Worm (Caenorhabditis elegans) whole organism, L4 larva: ENCODE results near the gene slc-17.4.
A peak's percentile ranks its signal among the peaks of the same experiment; 100 is the strongest.

Source experiments
- T26A8.4 ChIP-seq: fragments of 200-800 bp; sonication (Bioruptor generic); IDR thresholded peaks from 2 replicates; pipeline ENCODE4 v1.3.6; 2022; ENCODE audit warnings: missing genetic modification characterization, missing compliant biosample characterization
- Y48G9A.11 ChIP-seq: fragments of 200-800 bp; sonication (Bioruptor generic); IDR thresholded peaks from 2 replicates; pipeline ENCODE4 v1.3.6; 2022; ENCODE audit warnings: missing genetic modification reagents, missing genetic modification characterization, missing compliant biosample characterization
- Y5F2A.4 ChIP-seq: fragments of 200-800 bp; sonication (Bioruptor generic); optimal IDR thresholded peaks from 2 replicates; lab custom pipeline; 2018; ENCODE audit warnings: mild to moderate bottlenecking, missing genetic modification characterization, missing compliant biosample characterization
- ZK546.5 ChIP-seq, 2 experiments: sonication (generic microtip); optimal IDR thresholded peaks; 2 replicates each; lab custom pipeline; 2017; ENCODE audit warnings: missing biosample characterization in 2 of 2, missing genetic modification characterization in 2 of 2
- aly-2 ChIP-seq: sonication (generic microtip); optimal IDR thresholded peaks from 2 replicates; lab custom pipeline; 2018; ENCODE audit warnings: missing biosample characterization, missing genetic modification characterization
- ceh-28 ChIP-seq: fragments of 150-350 bp; optimal IDR thresholded peaks from 2 replicates; lab custom pipeline; 2014; ENCODE audit warnings: missing biosample characterization, missing genetic modification reagents, missing genetic modification characterization
- ceh-32 ChIP-seq: sonication (generic microtip); optimal IDR thresholded peaks from 2 replicates; lab custom pipeline; 2016; ENCODE audit warnings: mild to moderate bottlenecking, missing genetic modification characterization, missing compliant biosample characterization; ENCODE audit not compliant: poor library complexity
- cey-2 ChIP-seq: sonication (generic microtip); optimal IDR thresholded peaks from 3 replicates; lab custom pipeline; 2017; ENCODE audit warnings: missing genetic modification characterization, mild to moderate bottlenecking, missing compliant biosample characterization, antibody characterized with exemption, borderline replicate concordance; ENCODE audit not compliant: insufficient read depth
- daf-12 ChIP-seq: fragments of 150-350 bp; optimal IDR thresholded peaks from 2 replicates; lab custom pipeline; 2014; ENCODE audit warnings: missing biosample characterization, missing genetic modification reagents, missing genetic modification characterization
- daf-19 ChIP-seq: fragments of 200-800 bp; sonication (Bioruptor generic); conservative IDR thresholded peaks from 2 replicates; pipeline ENCODE4 v1.3.6; 2022; ENCODE audit warnings: missing genetic modification characterization, missing compliant biosample characterization
- dpl-1 ChIP-seq: fragments of 150-350 bp; optimal IDR thresholded peaks from 2 replicates; lab custom pipeline; 2014; ENCODE audit warnings: missing biosample characterization, missing genetic modification reagents, missing genetic modification characterization
- duxl-1 ChIP-seq: sonication (generic microtip); optimal IDR thresholded peaks from 2 replicates; lab custom pipeline; 2016; ENCODE audit warnings: mild to moderate bottlenecking, missing genetic modification characterization, moderate library complexity, missing compliant biosample characterization; ENCODE audit not compliant: poor library complexity
- dve-1 ChIP-seq: sonication (generic microtip); optimal IDR thresholded peaks from 2 replicates; lab custom pipeline; 2017; ENCODE audit warnings: antibody characterized with exemption, mild to moderate bottlenecking, missing genetic modification characterization, missing compliant biosample characterization; ENCODE audit not compliant: insufficient read depth
- gei-8 ChIP-seq: fragments of 200-800 bp; sonication (Bioruptor generic); optimal IDR thresholded peaks from 2 replicates; lab custom pipeline; 2018; ENCODE audit warnings: mild to moderate bottlenecking, missing genetic modification characterization, missing compliant biosample characterization
- hif-1 ChIP-seq, 2 experiments: sonication (generic microtip); optimal IDR thresholded peaks; 2 replicates each; lab custom pipeline; 2016 to 2017; ENCODE audit warnings: missing compliant biosample characterization in 2 of 2, missing genetic modification characterization in 2 of 2, missing genetic modification reagents in 2 of 2, missing genotype in 2 of 2, mild to moderate bottlenecking in 1 of 2
- hlh-11 ChIP-seq: fragments of 200-800 bp; sonication (Bioruptor generic); optimal IDR thresholded peaks from 2 replicates; lab custom pipeline; 2018; ENCODE audit warnings: mild to moderate bottlenecking, missing genetic modification characterization, missing compliant biosample characterization
- hlh-30 ChIP-seq: sonication (generic microtip); optimal IDR thresholded peaks from 2 replicates; lab custom pipeline; 2017; ENCODE audit warnings: antibody characterized with exemption, mild to moderate bottlenecking, missing genetic modification characterization, missing compliant biosample characterization; ENCODE audit not compliant: insufficient read depth
- lim-7 ChIP-seq: fragments of 200-800 bp; sonication (Bioruptor generic); IDR thresholded peaks from 2 replicates; pipeline ENCODE4 v1.3.6; 2022; ENCODE audit warnings: missing genetic modification characterization, missing compliant biosample characterization
- lin-15B ChIP-seq: fragments of 150-350 bp; sonication (generic microtip); optimal IDR thresholded peaks from 3 replicates; lab custom pipeline; 2014; ENCODE audit warnings: missing biosample characterization, missing genetic modification characterization
- lin-38 ChIP-seq: fragments of 200-800 bp; sonication (Bioruptor generic); IDR thresholded peaks from 2 replicates; pipeline ENCODE4 v1.3.6; 2022; ENCODE audit warnings: missing genetic modification reagents, missing genetic modification characterization, missing compliant biosample characterization
- madf-5 ChIP-seq, 2 experiments: fragments of 200-800 bp; sonication (Bioruptor generic); IDR thresholded peaks; 2 replicates each; pipeline ENCODE4 v1.3.6; 2022; ENCODE audit warnings: missing compliant biosample characterization in 2 of 2, missing genetic modification characterization in 2 of 2
- mdl-1 ChIP-seq, 2 experiments: fragments of 150-350 bp in 1 of 2; sonication (generic microtip) in 1 of 2; optimal IDR thresholded peaks; 2 replicates each; lab custom pipeline; 2014 to 2017; ENCODE audit warnings: missing biosample characterization in 2 of 2, missing genetic modification characterization in 2 of 2
- mdt-29 ChIP-seq: fragments of 200-800 bp; sonication (Bioruptor generic); IDR thresholded peaks from 2 replicates; pipeline ENCODE4 v1.3.6; 2022; ENCODE audit warnings: missing genetic modification reagents, missing genetic modification characterization, missing compliant biosample characterization
- mep-1 ChIP-seq: fragments of 150-350 bp; sonication (generic microtip); optimal IDR thresholded peaks from 3 replicates; lab custom pipeline; 2014; ENCODE audit warnings: missing biosample characterization, missing genetic modification characterization
- mes-2 ChIP-seq: sonication (generic microtip); optimal IDR thresholded peaks from 2 replicates; lab custom pipeline; 2016; ENCODE audit warnings: missing genotype, mild to moderate bottlenecking, missing genetic modification characterization, missing compliant biosample characterization; ENCODE audit not compliant: poor library complexity, severe bottlenecking
- mxl-2 ChIP-seq: fragments of 200-800 bp; sonication (Bioruptor generic); conservative IDR thresholded peaks from 2 replicates; pipeline ENCODE4 v1.3.6; 2022; ENCODE audit warnings: missing genetic modification reagents, missing genetic modification characterization, missing compliant biosample characterization
- nhr-102 ChIP-seq: sonication (generic microtip); optimal IDR thresholded peaks from 2 replicates; lab custom pipeline; 2016; ENCODE audit warnings: mild to moderate bottlenecking, missing genetic modification characterization, moderate library complexity, missing compliant biosample characterization
- nhr-111 ChIP-seq: fragments of 200-800 bp; sonication (Bioruptor generic); optimal IDR thresholded peaks from 2 replicates; lab custom pipeline; 2018; ENCODE audit warnings: mild to moderate bottlenecking, missing genetic modification characterization, missing compliant biosample characterization
- nhr-28 ChIP-seq: fragments of 150-350 bp; optimal IDR thresholded peaks from 2 replicates; lab custom pipeline; 2014; ENCODE audit warnings: missing biosample characterization, missing genetic modification characterization
- nhr-77 ChIP-seq: fragments of 150-350 bp; optimal IDR thresholded peaks from 2 replicates; lab custom pipeline; 2014; ENCODE audit warnings: missing biosample characterization, missing genetic modification characterization
- php-3 ChIP-seq: fragments of 200-800 bp; sonication (Bioruptor generic); IDR thresholded peaks from 2 replicates; pipeline ENCODE4 v1.3.6; 2022; ENCODE audit warnings: missing genetic modification reagents, missing genetic modification characterization, missing compliant biosample characterization
- pqm-1 ChIP-seq: sonication (generic microtip); optimal IDR thresholded peaks from 2 replicates; lab custom pipeline; 2017; ENCODE audit warnings: missing biosample characterization, missing genetic modification characterization
- rbr-2 ChIP-seq: sonication (generic microtip); optimal IDR thresholded peaks from 2 replicates; lab custom pipeline; 2016; ENCODE audit warnings: missing genotype, missing genetic modification characterization, missing compliant biosample characterization
- sdz-12 ChIP-seq: fragments of 200-800 bp; sonication (Bioruptor generic); optimal IDR thresholded peaks from 2 replicates; lab custom pipeline; 2018; ENCODE audit warnings: mild to moderate bottlenecking, missing genetic modification characterization, missing compliant biosample characterization
- set-16 ChIP-seq: fragments of 200-800 bp; sonication (Bioruptor generic); IDR thresholded peaks from 2 replicates; pipeline ENCODE4 v1.3.6; 2022; ENCODE audit warnings: missing genetic modification reagents, missing genetic modification characterization, missing compliant biosample characterization
- snpc-1.2 ChIP-seq: fragments of 200-800 bp; sonication (Bioruptor generic); IDR thresholded peaks from 2 replicates; pipeline ENCODE4 v1.3.6; 2022; ENCODE audit warnings: missing genetic modification reagents, missing genetic modification characterization, missing compliant biosample characterization
- spr-1 ChIP-seq: sonication (generic microtip); optimal IDR thresholded peaks from 2 replicates; lab custom pipeline; 2016; ENCODE audit warnings: mild to moderate bottlenecking, missing genetic modification characterization, missing compliant biosample characterization
- tag-97 ChIP-seq: fragments of 200-800 bp; sonication (Bioruptor generic); IDR thresholded peaks from 2 replicates; pipeline ENCODE4 v1.3.6; 2022; ENCODE audit warnings: missing genetic modification characterization, missing compliant biosample characterization
- unc-130 ChIP-seq: sonication (generic microtip); optimal IDR thresholded peaks from 2 replicates; lab custom pipeline; 2016; ENCODE audit warnings: missing genetic modification reagents, missing genetic modification characterization, missing compliant biosample characterization
- unc-39 ChIP-seq: sonication (generic microtip); optimal IDR thresholded peaks from 2 replicates; lab custom pipeline; 2017; ENCODE audit warnings: missing biosample characterization, missing genetic modification characterization
- zag-1 ChIP-seq: fragments of 150-350 bp; optimal IDR thresholded peaks from 2 replicates; lab custom pipeline; 2014; ENCODE audit warnings: missing biosample characterization, missing genetic modification characterization
- zfp-3 ChIP-seq: fragments of 200-800 bp; sonication (Bioruptor generic); conservative IDR thresholded peaks from 2 replicates; pipeline ENCODE4 v1.3.6; 2022; ENCODE audit warnings: missing genetic modification reagents, missing genetic modification characterization, missing compliant biosample characterization
- ztf-7 ChIP-seq: fragments of 150-350 bp; optimal IDR thresholded peaks from 2 replicates; lab custom pipeline; 2014; ENCODE audit warnings: missing biosample characterization, missing genetic modification characterization

slc-17.4 gene

DNA sequence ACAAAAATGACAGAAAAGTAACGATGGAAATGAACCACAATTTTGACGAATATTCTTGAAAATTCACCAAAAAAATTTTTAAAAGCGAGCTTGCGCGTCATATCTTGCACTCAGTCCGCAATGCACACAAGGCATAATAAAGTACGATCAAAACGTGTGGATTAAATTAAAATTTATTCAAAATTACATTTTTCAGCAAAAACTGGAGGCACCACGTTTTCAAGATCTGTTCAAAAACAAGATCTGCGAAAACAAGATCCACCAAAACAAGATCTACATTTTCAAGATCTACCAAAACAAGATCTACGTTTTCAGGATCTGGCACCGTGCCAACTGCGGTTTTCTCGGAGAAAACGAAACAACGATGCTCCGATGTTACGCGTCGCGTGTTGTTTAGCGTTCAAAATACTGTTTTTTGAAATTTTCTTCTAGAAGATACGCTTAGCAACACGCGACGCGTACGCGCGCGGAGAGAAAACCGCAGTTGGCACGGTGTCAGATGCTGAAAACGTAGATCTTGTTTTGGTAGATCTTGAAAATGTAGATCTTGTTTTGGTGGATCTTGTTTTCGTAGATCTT lies 6.9 kb downstream of the slc-17.4 start:
- 0 out of 2 replicates have a peak, but pooled peaks have one; percentile 16 for TF ChIP-seq lin-38 (GFP tag; lab: Robert Waterston, UW)
- TF ChIP-seq Y48G9A.11 (GFP tag; lab: Robert Waterston, UW) = peak; percentile 41; the same call in 1 of the 2 replicates
- peak; percentile 44; the same call in 1 of the 2 replicates for TF ChIP-seq snpc-1.2

DNA sequence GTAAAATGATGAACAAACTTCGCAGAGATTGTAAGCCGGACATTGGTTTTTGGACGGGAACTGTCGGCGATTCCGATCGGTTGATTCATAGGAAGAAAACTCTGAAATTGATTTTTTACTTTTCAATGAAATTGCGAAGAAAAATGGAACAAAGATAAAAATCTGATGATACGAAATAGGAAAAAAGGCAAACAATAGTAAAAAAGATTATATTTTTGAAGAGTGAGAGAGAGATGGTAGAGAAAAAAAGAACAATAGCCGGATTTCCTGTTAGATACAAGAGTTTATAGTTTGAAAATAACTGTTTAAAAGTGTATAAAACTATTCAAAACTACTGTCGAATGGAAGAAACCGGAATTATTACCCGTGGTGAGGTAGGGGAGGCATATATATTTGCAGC lies 7.4 kb downstream of the slc-17.4 start, which contains the start of gene nra-1:
Gene nra-1 (minus strand): TSS at position 101 of the 400 bp plus-strand sequence.
- TF ChIP-seq unc-130 (GFP tag; lab: Kevin White, UChicago) (no peak), zag-1 (tag; lab: Kevin White, UChicago) (no peak), nhr-28 (tag; lab: Kevin White, UChicago) (no peak), sdz-12 (no peak), daf-19 (GFP tag; lab: Robert Waterston, UW) (no peak), hif-1 (tag; optimal IDR thresholded peaks at IDR 0.05; lab: Kevin White, UChicago) (no peak), rbr-2 (no peak), spr-1 (tag; lab: Kevin White, UChicago) (no peak), Y5F2A.4 (no peak), mdl-1 (tag; optimal IDR thresholded peaks at IDR 0.05; lab: Kevin White, UChicago) (no peak)

DNA sequence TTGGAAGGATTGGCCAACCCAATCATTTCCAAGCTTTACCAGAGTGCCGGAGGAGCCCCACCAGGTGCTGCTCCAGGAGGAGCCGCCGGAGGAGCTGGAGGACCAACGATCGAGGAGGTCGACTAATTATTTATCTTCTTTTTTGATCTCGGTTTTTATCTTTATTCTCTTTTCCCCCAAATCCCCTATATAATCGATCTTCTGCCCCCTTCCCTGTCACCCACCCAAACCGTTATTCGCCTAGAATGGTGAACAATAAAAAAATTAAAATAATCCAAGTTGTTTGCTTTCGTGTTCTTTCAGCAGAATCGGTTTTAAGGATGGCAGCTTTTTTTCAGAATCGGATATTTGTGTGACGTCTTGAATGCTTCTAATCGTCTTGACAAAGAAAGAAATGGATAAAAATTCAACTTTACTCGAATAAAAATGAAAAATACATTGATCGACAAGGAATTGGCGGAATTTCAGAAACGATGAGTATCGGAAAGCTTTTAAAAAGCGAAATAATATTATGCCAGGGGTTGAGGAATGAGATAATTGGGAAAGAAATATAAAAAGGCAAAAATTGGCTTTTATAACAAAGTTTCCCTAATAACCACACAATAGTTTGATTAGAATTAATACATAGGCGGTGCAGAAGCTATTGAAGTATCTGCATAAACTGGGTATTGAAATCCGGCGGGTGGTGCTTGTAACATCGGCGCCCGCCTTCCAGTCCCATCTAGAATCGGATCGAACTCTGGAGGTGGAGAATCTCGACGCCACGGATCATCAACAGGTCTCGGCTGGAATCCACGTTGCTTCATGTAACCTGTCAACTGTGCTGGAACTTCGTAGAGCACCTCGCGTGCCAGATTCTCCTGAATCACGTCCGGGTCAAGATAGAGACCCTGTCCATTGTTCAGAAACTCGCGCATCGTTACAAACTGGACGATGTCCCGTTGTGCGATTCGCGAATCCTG lies 10.2 kb downstream of the slc-17.4 start:
- TF ChIP-seq madf-5 (GFP tag; IDR thresholded peaks at IDR 0.05; lab: Robert Waterston, UW) (peak; percentile 62 to 71), hif-1 (tag; optimal IDR thresholded peaks at IDR 0.05; lab: Kevin White, UChicago) (no peak), mdt-29 (GFP tag; lab: Robert Waterston, UW) (peak; percentile 70), lin-15B (no peak), dve-1 (tag; lab: Kevin White, UChicago) (peak; percentile 95), mdl-1 (tag; optimal IDR thresholded peaks at IDR 0.05; lab: Kevin White, UChicago) (no peak), dpl-1 (GFP tag; lab: Kevin White, UChicago) (peak; percentile 55), nhr-102 (tag; lab: Kevin White, UChicago) (peak; percentile 72), tag-97 (GFP tag; lab: Robert Waterston, UW) (no peak), set-16 (GFP tag; lab: Robert Waterston, UW) (peak; percentile 95), ZK546.5 (tag; optimal IDR thresholded peaks at IDR 0.05; lab: Kevin White, UChicago) (no peak), php-3 (GFP tag; lab: Robert Waterston, UW) (peak; percentile 50; the same call in 1 of the 2 replicates), gei-8 (GFP tag; lab: Kevin White, UChicago) (no peak), duxl-1 (tag; lab: Kevin White, UChicago) (peak; percentile 32), mes-2 (tag; lab: Kevin White, UChicago) (peak; percentile 44), nhr-111 (GFP tag; lab: Kevin White, UChicago) (peak; percentile 51), unc-39 (tag; lab: Kevin White, UChicago) (no peak), nhr-77 (no peak), hlh-11 (tag; lab: Kevin White, UChicago) (peak; percentile 74), lim-7 (GFP tag; lab: Robert Waterston, UW) (peak; percentile 75; the same call in 1 of the 2 replicates), pqm-1 (tag; lab: Kevin White, UChicago) (no peak), aly-2 (tag; lab: Kevin White, UChicago) (peak; percentile 99), mxl-2 (GFP tag; lab: Robert Waterston, UW) (peak; percentile 31; the same call in 1 of the 2 replicates), mep-1 (tag; lab: Kevin White, UChicago) (peak; percentile 89), cey-2 (tag; lab: Kevin White, UChicago) (no peak), hlh-30 (tag; lab: Kevin White, UChicago) (peak; percentile 49), daf-12 (tag; lab: Kevin White, UChicago) (no peak), ceh-28 (tag; lab: Kevin White, UChicago) (no peak), ceh-32 (tag; lab: Kevin White, UChicago) (no peak), zfp-3 (GFP tag; lab: Robert Waterston, UW) (peak; percentile 98), Y5F2A.4 (peak; percentile 60), ztf-7 (tag; lab: Kevin White, UChicago) (peak; percentile 66), T26A8.4 (GFP tag; lab: Robert Waterston, UW) (peak; percentile 86)
